Worm (Caenorhabditis elegans) whole organism, midembryonic: ENCODE results near the gene clec-7.

Experiments used
- cog-1 ChIP-seq: sonication (generic microtip); optimal IDR thresholded peaks from 2 replicates; lab custom pipeline; 2016; ENCODE audit warnings: missing genetic modification characterization, missing compliant biosample characterization
- flt-1 ChIP-seq: fragments of 200-800 bp; sonication (Bioruptor generic); IDR thresholded peaks from 2 replicates; pipeline ENCODE4 v1.3.6; 2022; ENCODE audit warnings: missing genetic modification characterization, missing compliant biosample characterization
- med-1 ChIP-seq: sonication (generic microtip); optimal IDR thresholded peaks from 2 replicates; lab custom pipeline; 2017; ENCODE audit warnings: missing genetic modification characterization, mild to moderate bottlenecking, missing compliant biosample characterization, antibody characterized with exemption, missing genetic modification reagents; ENCODE audit not compliant: insufficient read depth
- ref-1 ChIP-seq: fragments of 200-800 bp; sonication (Bioruptor generic); conservative IDR thresholded peaks from 2 replicates; pipeline ENCODE4 v1.3.6; 2022; ENCODE audit warnings: missing genetic modification reagents, missing genetic modification characterization, missing compliant biosample characterization
- tab-1 ChIP-seq: fragments of 200-800 bp; sonication (Bioruptor generic); IDR thresholded peaks from 2 replicates; pipeline ENCODE4 v1.3.6; 2022; ENCODE audit warnings: missing genetic modification characterization, missing compliant biosample characterization
- ztf-23 ChIP-seq: fragments of 200-800 bp; sonication (Bioruptor generic); IDR thresholded peaks from 2 replicates; pipeline ENCODE4 v1.3.6; 2022; ENCODE audit warnings: missing genetic modification reagents, missing genetic modification characterization, missing compliant biosample characterization
- ztf-29 ChIP-seq: fragments of 200-800 bp; sonication (Bioruptor generic); IDR thresholded peaks from 2 replicates; pipeline ENCODE4 v1.3.6; 2022; ENCODE audit warnings: missing genetic modification reagents, missing genetic modification characterization, missing compliant biosample characterization

ce11 chrV:7282037-7282436 lies 46.2 kb upstream of the clec-7 start, which contains the start of gene C13A2.3:
- no peak for TF ChIP-seq ref-1
- no peak for TF ChIP-seq ztf-29 (GFP tag; lab: Robert Waterston, UW)
- no peak for TF ChIP-seq flt-1
- no peak for TF ChIP-seq ztf-23 (GFP tag; lab: Robert Waterston, UW)
- TF ChIP-seq cog-1 (tag; lab: Kevin White, UChicago): no peak
- TF ChIP-seq med-1 (GFP tag; lab: Kevin White, UChicago): no peak
- TF ChIP-seq tab-1: no peak
